Worm (Caenorhabditis elegans): ENCODE data around the gene kin-33.

kin-33 gene

ce11 chrV:268007-268406, 33.5 kb upstream of the kin-33 start, which contains the start of gene lgc-26:
Gene lgc-26, plus strand, starts transcription at chrV:268307.
- TF ChIP-seq nhr-12 (tag; optimal IDR thresholded peaks at IDR 0.05): no peak
- no peak for TF ChIP-seq nhr-21 (tag; optimal IDR thresholded peaks at IDR 0.05)
- no peak for TF ChIP-seq lin-39 (tag; optimal IDR thresholded peaks at IDR 0.05)
- no peak for TF ChIP-seq ceh-16 (tag; optimal IDR thresholded peaks at IDR 0.05)
- TF ChIP-seq nhr-6 (tag; optimal IDR thresholded peaks at IDR 0.05): no peak
- no peak for TF ChIP-seq unc-62 (GFP tag; optimal IDR thresholded peaks at IDR 0.05)
- TF ChIP-seq aly-2 (tag; optimal IDR thresholded peaks at IDR 0.05): no peak
- TF ChIP-seq C34F6.9 (tag; optimal IDR thresholded peaks at IDR 0.05): no peak
- TF ChIP-seq nhr-237 (tag; optimal IDR thresholded peaks at IDR 0.05): no peak
- TF ChIP-seq sma-3 (GFP tag; optimal IDR thresholded peaks at IDR 0.05): no peak
- no peak for TF ChIP-seq Y55F3AM.14 (GFP tag; optimal IDR thresholded peaks at IDR 0.05)
- no peak for TF ChIP-seq elt-1 (tag; optimal IDR thresholded peaks at IDR 0.05)
- no peak for TF ChIP-seq peb-1 (tag; optimal IDR thresholded peaks at IDR 0.05)
- no peak for TF ChIP-seq nhr-77 (tag; optimal IDR thresholded peaks at IDR 0.05)
- no peak for TF ChIP-seq egl-27 (tag; optimal IDR thresholded peaks at IDR 0.05)
- TF ChIP-seq gmeb-1 (tag; optimal IDR thresholded peaks at IDR 0.05): no peak

DNA sequence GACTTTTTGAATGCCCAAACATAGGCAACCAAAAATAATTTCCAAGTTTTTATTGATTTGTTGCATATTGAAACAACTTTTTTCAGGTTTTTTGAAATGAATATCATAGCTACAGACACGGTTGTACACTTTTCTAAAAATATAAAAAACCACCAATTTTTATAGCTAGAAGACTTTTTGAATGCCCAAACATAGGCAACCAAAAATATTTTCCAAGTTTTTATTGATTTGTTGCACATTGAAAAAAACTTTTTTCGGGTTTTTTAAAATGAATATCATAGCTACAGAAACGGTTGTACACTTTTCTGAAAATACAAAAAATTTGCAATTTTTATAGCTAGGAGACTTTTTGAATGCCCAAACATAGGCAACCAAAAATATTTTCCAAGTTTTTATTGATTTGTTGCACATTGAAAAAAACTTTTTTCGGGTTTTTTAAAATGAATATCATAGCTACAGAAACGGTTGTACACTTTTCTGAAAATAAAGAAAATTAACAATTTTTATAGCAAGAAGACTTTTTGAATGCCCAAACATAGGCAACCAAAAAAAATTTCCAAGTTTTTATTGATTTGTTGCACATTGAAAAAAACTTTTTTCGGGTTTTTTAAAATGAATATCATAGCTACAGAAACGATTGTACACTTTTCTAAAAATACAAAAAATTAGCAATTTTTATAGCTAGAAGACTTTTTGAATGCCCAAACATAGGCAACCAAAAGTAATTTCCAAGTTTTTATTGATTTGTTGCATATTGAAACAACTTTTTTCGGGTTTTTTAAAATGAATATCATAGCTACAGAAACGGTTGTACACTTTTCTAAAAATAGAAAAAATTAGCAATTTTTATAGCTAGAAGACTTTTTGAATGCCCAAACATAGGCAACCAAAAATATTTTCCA, 30.8 kb upstream of the kin-33 start:
- TF ChIP-seq mdl-1 (tag; optimal IDR thresholded peaks at IDR 0.05) (peak in 1 of 2 experiments; percentile 52), R02D3.7 (tag; optimal IDR thresholded peaks at IDR 0.05) (peak; percentile 51)

- TF ChIP-seq R02D3.7 (tag; optimal IDR thresholded peaks at IDR 0.05) (no peak), lin-13 (GFP tag; optimal IDR thresholded peaks at IDR 0.05) (no peak), ama-1 (optimal IDR thresholded peaks at IDR 0.05) (no peak), lin-39 (tag; optimal IDR thresholded peaks at IDR 0.05) (no peak), sma-9 (GFP tag; optimal IDR thresholded peaks at IDR 0.05) (no peak), sma-9 (tag; optimal IDR thresholded peaks at IDR 0.05) (no peak), nhr-12 (tag; optimal IDR thresholded peaks at IDR 0.05) (no peak), gmeb-1 (tag; optimal IDR thresholded peaks at IDR 0.05) (peak; percentile 36), sma-3 (GFP tag; optimal IDR thresholded peaks at IDR 0.05) (no peak)
Measured at ce11 chrV:260334-260733, 25.9 kb upstream of the kin-33 start.

- TF ChIP-seq alr-1 (tag; optimal IDR thresholded peaks at IDR 0.05): no peak
- TF ChIP-seq mbf-1 (tag; optimal IDR thresholded peaks at IDR 0.05): no peak
- TF ChIP-seq C34F6.9 (tag; optimal IDR thresholded peaks at IDR 0.05): no peak
- no peak for TF ChIP-seq elt-3 (tag; optimal IDR thresholded peaks at IDR 0.05)
- no peak for TF ChIP-seq ceh-16 (tag; optimal IDR thresholded peaks at IDR 0.05)
- no peak for TF ChIP-seq ama-1 (optimal IDR thresholded peaks at IDR 0.05)
- no peak for TF ChIP-seq elt-1 (tag; optimal IDR thresholded peaks at IDR 0.05)
- TF ChIP-seq ztf-11 (tag; optimal IDR thresholded peaks at IDR 0.05): no peak
- TF ChIP-seq sem-4 (tag; optimal IDR thresholded peaks at IDR 0.05): no peak
- TF ChIP-seq unc-55 (GFP tag; optimal IDR thresholded peaks at IDR 0.05): no peak
- no peak for TF ChIP-seq fos-1 (tag; optimal IDR thresholded peaks at IDR 0.05)
- no peak for TF ChIP-seq lin-13 (GFP tag; optimal IDR thresholded peaks at IDR 0.05)
- no peak for TF ChIP-seq unc-62 (GFP tag; optimal IDR thresholded peaks at IDR 0.05)
- TF ChIP-seq ceh-82 (tag; optimal IDR thresholded peaks at IDR 0.05): no peak
- no peak for TF ChIP-seq aly-2 (tag; optimal IDR thresholded peaks at IDR 0.05)
- TF ChIP-seq ztf-4 (tag; optimal IDR thresholded peaks at IDR 0.05): no peak
- TF ChIP-seq snpc-4 (tag; optimal IDR thresholded peaks at IDR 0.05): no peak
Measured at ce11 chrV:258730-259129, 24.3 kb upstream of the kin-33 start, which contains the start of gene nhr-204. Gene nhr-204, minus strand, starts transcription at chrV:258830.

ce11 chrV:254591-254990, 20.1 kb upstream of the kin-33 start, which contains the start of gene str-121:
Gene str-121, minus strand, starts transcription at chrV:254691.
- TF ChIP-seq ztf-4 (tag; optimal IDR thresholded peaks at IDR 0.05): no peak
- no peak for TF ChIP-seq blmp-1 (tag; optimal IDR thresholded peaks at IDR 0.05; ENCODE audit: insufficient read depth)
- no peak for TF ChIP-seq nhr-77 (tag; optimal IDR thresholded peaks at IDR 0.05)
- no peak for TF ChIP-seq nhr-23 (tag; optimal IDR thresholded peaks at IDR 0.05)
- TF ChIP-seq nhr-25 (tag; optimal IDR thresholded peaks at IDR 0.05): no peak
- no peak for TF ChIP-seq dmd-4 (tag; optimal IDR thresholded peaks at IDR 0.05)
- TF ChIP-seq nhr-6 (tag; optimal IDR thresholded peaks at IDR 0.05): no peak
- no peak for TF ChIP-seq mdl-1 (tag; optimal IDR thresholded peaks at IDR 0.05)
- no peak for TF ChIP-seq ceh-16 (tag; optimal IDR thresholded peaks at IDR 0.05)
- TF ChIP-seq nhr-12 (tag; optimal IDR thresholded peaks at IDR 0.05): no peak
- TF ChIP-seq skn-1 (tag; optimal IDR thresholded peaks at IDR 0.05): no peak
- no peak for TF ChIP-seq fos-1 (tag; optimal IDR thresholded peaks at IDR 0.05)
